Worm (Caenorhabditis elegans) whole organism, L3 larva: ENCODE results near the gene C18H9.6.

ENCODE experiments used
- R02D3.7 ChIP-seq: fragments of 150-350 bp; optimal IDR thresholded peaks from 2 replicates; lab custom pipeline; 2014; ENCODE audit warnings: missing biosample characterization, missing genetic modification characterization
- ZK546.5 ChIP-seq: sonication (generic microtip); optimal IDR thresholded peaks from 2 replicates; lab custom pipeline; 2017; ENCODE audit warnings: missing biosample characterization, missing genetic modification characterization
- ama-1 ChIP-seq: fragments of 150-350 bp; optimal IDR thresholded peaks from 2 replicates; lab custom pipeline; 2018
- ceh-16 ChIP-seq: sonication (generic microtip); optimal IDR thresholded peaks from 2 replicates; lab custom pipeline; 2017; ENCODE audit warnings: missing biosample characterization, missing genetic modification characterization
- ceh-28 ChIP-seq: fragments of 150-350 bp; optimal IDR thresholded peaks from 2 replicates; lab custom pipeline; 2014; ENCODE audit warnings: missing biosample characterization, missing genetic modification reagents, missing genetic modification characterization
- ceh-9 ChIP-seq: sonication (generic microtip); optimal IDR thresholded peaks from 2 replicates; lab custom pipeline; 2018; ENCODE audit warnings: missing biosample characterization, missing genetic modification characterization
- egl-5 ChIP-seq: fragments of 150-350 bp; optimal IDR thresholded peaks from 2 replicates; lab custom pipeline; 2017; ENCODE audit warnings: missing biosample characterization, missing genetic modification reagents, missing genetic modification characterization, inconsistent platforms
- elt-2 ChIP-seq: sonication (generic microtip); optimal IDR thresholded peaks from 2 replicates; lab custom pipeline; 2016; ENCODE audit warnings: missing genetic modification reagents, mild to moderate bottlenecking, missing genetic modification characterization, missing compliant biosample characterization
- eor-1 ChIP-seq, 2 experiments: fragments of 150-350 bp; optimal IDR thresholded peaks; 2 replicates each; lab custom pipeline; 2014 to 2018; ENCODE audit warnings: missing biosample characterization in 2 of 2, missing genetic modification characterization in 2 of 2
- fkh-10 ChIP-seq: sonication (generic microtip); optimal IDR thresholded peaks from 2 replicates; lab custom pipeline; 2017; ENCODE audit warnings: missing biosample characterization, missing genetic modification reagents, missing genetic modification characterization
- fkh-2 ChIP-seq: fragments of 150-350 bp; optimal IDR thresholded peaks from 2 replicates; lab custom pipeline; 2014; ENCODE audit warnings: missing biosample characterization, missing genetic modification reagents, missing genetic modification characterization
- fos-1 ChIP-seq: fragments of 150-350 bp; optimal IDR thresholded peaks from 2 replicates; lab custom pipeline; 2014; ENCODE audit warnings: missing biosample characterization, missing genetic modification characterization
- jun-1 ChIP-seq: fragments of 150-350 bp; optimal IDR thresholded peaks from 2 replicates; lab custom pipeline; 2014; ENCODE audit warnings: missing biosample characterization, missing genetic modification reagents, missing genetic modification characterization
- lsy-12 ChIP-seq: sonication (generic microtip); optimal IDR thresholded peaks from 2 replicates; lab custom pipeline; 2016; ENCODE audit warnings: mild to moderate bottlenecking, missing genetic modification characterization, missing compliant biosample characterization
- mdl-1 ChIP-seq: fragments of 150-350 bp; optimal IDR thresholded peaks from 2 replicates; lab custom pipeline; 2014; ENCODE audit warnings: missing biosample characterization, missing genetic modification characterization
- nhr-11 ChIP-seq: fragments of 150-350 bp; optimal IDR thresholded peaks from 2 replicates; lab custom pipeline; 2014; ENCODE audit warnings: missing biosample characterization, missing genetic modification characterization
- nhr-23 ChIP-seq: fragments of 150-350 bp; optimal IDR thresholded peaks from 2 replicates; lab custom pipeline; 2014; ENCODE audit warnings: missing biosample characterization, missing genetic modification reagents, missing genetic modification characterization
- nhr-237 ChIP-seq: fragments of 150-350 bp; optimal IDR thresholded peaks from 2 replicates; lab custom pipeline; 2014; ENCODE audit warnings: missing biosample characterization, missing genetic modification characterization
- nhr-25 ChIP-seq: sonication (generic microtip); optimal IDR thresholded peaks from 2 replicates; lab custom pipeline; 2017; ENCODE audit warnings: missing biosample characterization, missing genetic modification characterization
- nhr-28 ChIP-seq: fragments of 150-350 bp; optimal IDR thresholded peaks from 2 replicates; lab custom pipeline; 2014; ENCODE audit warnings: missing biosample characterization, missing genetic modification characterization
- nhr-43 ChIP-seq: sonication (generic microtip); optimal IDR thresholded peaks from 2 replicates; lab custom pipeline; 2016; ENCODE audit warnings: mild to moderate bottlenecking, missing genetic modification characterization, missing compliant biosample characterization; ENCODE audit not compliant: poor library complexity, severe bottlenecking
- nhr-67 ChIP-seq: fragments of 150-350 bp; optimal IDR thresholded peaks from 2 replicates; lab custom pipeline; 2014; ENCODE audit warnings: missing biosample characterization, missing genetic modification characterization
- nhr-76 ChIP-seq: fragments of 150-350 bp; sonication (generic microtip); optimal IDR thresholded peaks from 5 replicates; lab custom pipeline; 2014; ENCODE audit warnings: missing biosample characterization, missing genetic modification characterization
- nhr-77 ChIP-seq: fragments of 150-350 bp; optimal IDR thresholded peaks from 2 replicates; lab custom pipeline; 2014; ENCODE audit warnings: missing biosample characterization, missing genetic modification characterization
- pha-4 ChIP-seq: fragments of 150-350 bp; optimal IDR thresholded peaks from 2 replicates; lab custom pipeline; 2014; ENCODE audit warnings: missing biosample characterization, missing genetic modification reagents, missing genetic modification characterization
- pqm-1 ChIP-seq: fragments of 150-350 bp; optimal IDR thresholded peaks from 2 replicates; lab custom pipeline; 2017; ENCODE audit warnings: missing biosample characterization, missing genetic modification characterization, inconsistent platforms
- sea-2 ChIP-seq: fragments of 150-350 bp; sonication (generic microtip); optimal IDR thresholded peaks from 4 replicates; lab custom pipeline; 2014; ENCODE audit warnings: missing biosample characterization, missing genetic modification reagents, missing genetic modification characterization
- skn-1 ChIP-seq: fragments of 150-350 bp; optimal IDR thresholded peaks from 2 replicates; lab custom pipeline; 2014; ENCODE audit warnings: missing biosample characterization, missing genetic modification characterization
- snpc-4 ChIP-seq: fragments of 150-350 bp; optimal IDR thresholded peaks from 2 replicates; lab custom pipeline; 2014; ENCODE audit warnings: missing biosample characterization, missing genetic modification characterization
- tbx-2 ChIP-seq: sonication (generic microtip); optimal IDR thresholded peaks from 2 replicates; lab custom pipeline; 2016; ENCODE audit warnings: mild to moderate bottlenecking, missing genetic modification characterization, missing compliant biosample characterization
- unc-39 ChIP-seq: sonication (generic microtip); optimal IDR thresholded peaks from 4 replicates; lab custom pipeline; 2017; ENCODE audit warnings: missing biosample characterization, missing genetic modification characterization
- zag-1 ChIP-seq: fragments of 150-350 bp; optimal IDR thresholded peaks from 2 replicates; lab custom pipeline; 2014; ENCODE audit warnings: missing biosample characterization, missing genetic modification characterization
- ztf-11 ChIP-seq: fragments of 150-350 bp; optimal IDR thresholded peaks from 2 replicates; lab custom pipeline; 2014; ENCODE audit warnings: missing biosample characterization, missing genetic modification characterization

Gene C18H9.6

ce11 chrII:6701497-6701896 is at the start of gene C18H9.6:
Gene C18H9.6 (minus strand): TSS chrII:6701625.
- TF ChIP-seq R02D3.7 (tag; lab: Kevin White, UChicago) (no peak), elt-2 (tag; lab: Kevin White, UChicago) (peak; percentile 93), jun-1 (tag; lab: Kevin White, UChicago) (peak; percentile 9), nhr-77 (no peak), pqm-1 (tag; lab: Kevin White, UChicago) (peak; percentile 85), skn-1 (tag; lab: Kevin White, UChicago) (peak; percentile 77)

ce11 chrII:6750929-6751328 is 49.5 kb upstream of the C18H9.6 start, which contains the start of gene F41G3.20:
Gene F41G3.20 (minus strand): TSS chrII:6751029.
- TF ChIP-seq ceh-9 (tag; lab: Kevin White, UChicago): no peak
- no peak for TF ChIP-seq tbx-2 (tag; lab: Kevin White, UChicago)
- no peak for TF ChIP-seq pha-4 (tag; lab: Kevin White, UChicago)
- TF ChIP-seq nhr-43: no peak
- no peak for TF ChIP-seq ceh-16 (tag; lab: Kevin White, UChicago)
- no peak for TF ChIP-seq nhr-77
- no peak for TF ChIP-seq elt-2 (tag; lab: Kevin White, UChicago)
- no peak for TF ChIP-seq nhr-67 (tag; lab: Kevin White, UChicago)
- TF ChIP-seq ceh-28: no peak
- no peak for TF ChIP-seq nhr-25 (tag; lab: Kevin White, UChicago)
- TF ChIP-seq unc-39: no peak
- no peak for TF ChIP-seq nhr-11 (tag; lab: Kevin White, UChicago)
- no peak for TF ChIP-seq nhr-28 (tag; lab: Kevin White, UChicago)
- no peak for TF ChIP-seq ama-1 (lab: Kevin White, UChicago)
- no peak for TF ChIP-seq lsy-12 (tag; lab: Kevin White, UChicago)
- TF ChIP-seq snpc-4 (tag; lab: Kevin White, UChicago): no peak
- no peak for TF ChIP-seq ZK546.5 (tag; lab: Kevin White, UChicago)
- TF ChIP-seq ztf-11 (tag; lab: Kevin White, UChicago): no peak

- TF ChIP-seq lsy-12 (tag; lab: Kevin White, UChicago) (no peak), fkh-2 (tag; lab: Kevin White, UChicago) (no peak), nhr-11 (tag; lab: Kevin White, UChicago) (no peak), nhr-23 (tag; lab: Kevin White, UChicago) (no peak), jun-1 (tag; lab: Kevin White, UChicago) (no peak), nhr-25 (tag; lab: Kevin White, UChicago) (no peak), unc-39 (no peak), nhr-237 (tag; lab: Kevin White, UChicago) (no peak), ama-1 (lab: Kevin White, UChicago) (no peak), egl-5 (tag; lab: Kevin White, UChicago) (no peak), skn-1 (tag; lab: Kevin White, UChicago) (no peak), zag-1 (no peak)
Measured at ce11 chrII:6749422-6749821, 48.0 kb upstream of the C18H9.6 start, which contains the start of gene F41G3.10. Gene F41G3.10 (minus strand): TSS chrII:6749522.

ce11 chrII:6746404-6746803 is 45.0 kb upstream of the C18H9.6 start, which contains the start of gene F41G3.5:
Gene F41G3.5 (plus strand): TSS chrII:6746704.
- no peak for TF ChIP-seq nhr-237 (tag; lab: Kevin White, UChicago)

ce11 chrII:6745783-6746182 is 44.4 kb upstream of the C18H9.6 start, which contains the start of gene ins-14:
Gene ins-14 (minus strand): TSS chrII:6745814.
- TF ChIP-seq ama-1 (lab: Kevin White, UChicago) (no peak), R02D3.7 (tag; lab: Kevin White, UChicago) (no peak), nhr-76 (tag; lab: Kevin White, UChicago) (no peak), fkh-10 (no peak), sea-2 (GFP tag; lab: Kevin White, UChicago) (no peak), mdl-1 (no peak), fos-1 (tag; lab: Kevin White, UChicago) (no peak), fkh-2 (tag; lab: Kevin White, UChicago) (no peak), zag-1 (no peak), nhr-25 (tag; lab: Kevin White, UChicago) (no peak), eor-1 (tag; optimal IDR thresholded peaks at IDR 0.05; lab: Kevin White, UChicago) (no peak), ztf-11 (tag; lab: Kevin White, UChicago) (no peak), ZK546.5 (tag; lab: Kevin White, UChicago) (no peak)
